Worm (Caenorhabditis elegans): ENCODE data around the gene T13F2.4.
A peak's percentile ranks its signal among the peaks of the same experiment; 100 is the strongest.

Gene T13F2.4

DNA sequence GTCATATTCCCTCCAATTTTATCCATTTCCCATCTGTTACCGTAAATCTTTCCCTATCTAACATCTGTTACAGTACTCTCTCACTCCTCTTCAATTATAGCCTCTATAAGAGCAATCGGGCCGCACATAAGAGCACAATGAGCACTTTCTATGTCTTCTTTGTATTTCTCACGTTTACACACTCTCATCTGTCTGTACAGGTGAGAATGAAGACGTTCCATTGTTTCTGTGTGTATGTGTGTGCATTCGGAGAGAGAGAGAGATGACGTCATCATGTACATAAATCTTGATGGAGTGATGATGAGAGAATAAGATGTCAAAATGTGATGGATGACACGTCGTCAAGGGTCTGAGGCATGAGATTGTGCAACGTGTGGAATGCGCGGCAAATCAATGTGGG, 18.8 kb upstream of the T13F2.4 start:
- no peak for TF ChIP-seq W03F9.2 (tag; optimal IDR thresholded peaks at IDR 0.05)
- no peak for TF ChIP-seq him-1 (tag; optimal IDR thresholded peaks at IDR 0.05)
- no peak for TF ChIP-seq dao-5 (tag; optimal IDR thresholded peaks at IDR 0.05)

DNA sequence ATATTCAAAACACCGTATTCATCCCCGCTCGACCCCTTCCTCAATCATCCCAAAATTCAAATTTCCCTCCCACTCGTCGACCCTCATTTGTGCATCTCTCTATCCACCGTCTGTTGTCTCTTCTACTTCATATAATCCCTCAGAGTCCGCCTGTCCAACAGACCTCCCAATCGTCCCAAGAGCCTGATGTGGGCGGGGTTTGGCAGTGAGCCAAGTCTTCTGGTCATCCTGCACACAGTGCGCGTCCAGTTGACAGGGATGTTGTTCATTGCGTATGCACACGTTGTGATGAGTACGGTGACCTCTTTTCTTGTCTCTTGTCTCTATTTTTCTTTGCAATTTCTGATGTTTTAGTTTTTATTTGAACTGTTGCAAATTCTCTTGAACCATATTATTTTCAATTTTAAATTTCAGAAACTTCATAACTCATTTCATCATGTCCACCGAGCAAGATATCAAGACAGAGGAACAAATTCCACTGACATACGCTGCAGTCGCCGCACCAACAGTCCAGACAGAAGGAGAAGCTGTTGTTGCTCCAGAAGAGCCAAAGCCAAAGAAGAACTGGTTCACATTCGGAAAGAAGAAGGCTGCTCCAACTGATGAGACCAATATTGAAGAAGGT, 17.4 kb upstream of the T13F2.4 start, which contains the start of gene cav-1:
Gene cav-1, plus strand, starts transcription at position 415 of the 625 bp plus-strand sequence.
- TF ChIP-seq dao-5 (tag; optimal IDR thresholded peaks at IDR 0.05): no peak
- TF ChIP-seq W03F9.2 (tag; optimal IDR thresholded peaks at IDR 0.05): no peak
- TF ChIP-seq him-1 (tag; optimal IDR thresholded peaks at IDR 0.05): no peak

DNA sequence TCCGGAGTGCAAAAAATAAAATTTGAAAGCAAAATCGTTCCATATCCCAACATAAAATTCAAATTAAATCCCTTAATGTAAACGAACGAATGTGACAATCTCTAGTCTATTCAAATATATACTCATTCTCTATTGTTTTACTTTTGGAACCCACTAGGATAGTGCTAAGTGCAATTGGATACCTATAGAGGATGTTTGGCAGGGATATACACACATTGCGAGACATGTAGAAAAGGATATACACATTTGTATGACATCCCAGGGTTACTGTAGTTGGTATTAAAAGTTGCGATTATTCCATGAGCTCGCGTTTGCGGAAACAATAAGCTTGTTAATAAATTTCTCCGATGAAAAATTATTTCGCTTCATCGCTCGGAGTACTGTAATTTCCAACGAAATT, 16.2 kb upstream of the T13F2.4 start:
- TF ChIP-seq W03F9.2 (tag; optimal IDR thresholded peaks at IDR 0.05) (no peak), him-1 (tag; optimal IDR thresholded peaks at IDR 0.05) (no peak), dao-5 (tag; optimal IDR thresholded peaks at IDR 0.05) (no peak)

DNA sequence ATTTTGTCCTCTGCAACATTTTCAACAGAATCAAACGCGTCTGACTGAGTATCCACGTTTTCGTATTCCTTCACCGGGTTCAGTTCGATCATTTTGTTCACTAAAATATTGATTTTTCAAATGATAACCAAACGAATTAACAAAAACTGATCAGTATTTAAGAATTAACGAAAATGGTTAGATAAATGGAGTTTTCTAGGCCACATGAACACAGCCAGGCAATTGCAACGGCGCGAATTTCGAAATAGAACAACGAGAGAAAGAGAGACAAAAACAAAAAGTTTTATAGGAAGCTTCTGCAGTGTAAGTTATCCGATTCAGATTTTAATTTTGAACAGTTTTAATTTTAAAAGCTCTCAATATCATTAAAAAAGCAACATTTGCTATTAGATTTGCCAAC, 12.1 kb upstream of the T13F2.4 start, which contains the start of gene sna-2:
Gene sna-2, minus strand, starts transcription at position 100 of the 400 bp plus-strand sequence.
- no peak for TF ChIP-seq dao-5 (tag; optimal IDR thresholded peaks at IDR 0.05)
- TF ChIP-seq W03F9.2 (tag; optimal IDR thresholded peaks at IDR 0.05): no peak

DNA sequence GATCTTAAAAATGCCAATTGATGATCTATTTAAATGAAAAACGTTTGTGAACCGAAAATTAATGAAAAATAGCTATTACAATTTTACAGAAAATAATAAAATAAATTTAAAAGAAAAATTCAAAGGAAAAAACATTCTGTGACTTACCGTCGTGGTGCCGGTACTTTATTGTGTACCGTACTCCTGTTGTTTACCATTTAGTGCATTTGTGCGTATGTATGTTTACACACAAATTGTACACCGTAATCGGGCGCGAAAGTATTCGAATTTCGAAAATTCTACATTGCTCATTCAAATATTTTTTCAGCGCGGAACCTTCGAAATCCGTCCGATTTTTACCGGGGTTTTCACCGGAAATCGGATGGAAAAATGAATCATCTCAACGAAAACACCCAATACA, 11.6 kb upstream of the T13F2.4 start, which contains the start of gene T13F2.6:
Gene T13F2.6, plus strand, starts transcription at position 306 of the 400 bp plus-strand sequence.
- TF ChIP-seq him-1 (tag; optimal IDR thresholded peaks at IDR 0.05) (no peak), W03F9.2 (tag; optimal IDR thresholded peaks at IDR 0.05) (peak; percentile 43), dao-5 (tag; optimal IDR thresholded peaks at IDR 0.05) (no peak)

DNA sequence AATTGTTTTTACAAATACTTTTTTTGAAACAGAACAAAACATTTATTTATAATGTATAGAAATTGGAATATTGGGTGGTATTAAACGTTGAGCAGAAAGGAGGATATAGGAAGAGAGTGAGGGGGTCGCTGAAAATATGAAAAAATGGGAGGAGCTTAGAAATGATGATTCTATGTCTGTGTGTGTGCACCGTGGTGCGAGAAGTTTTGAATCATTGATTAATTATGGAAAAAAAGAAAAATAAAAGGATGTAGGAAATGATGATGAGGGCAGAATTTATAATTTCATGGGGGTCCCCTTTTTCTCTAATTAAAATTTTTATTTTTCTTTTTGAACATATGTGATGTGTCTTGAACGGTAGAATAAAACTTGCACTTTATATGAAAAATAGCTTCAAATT, 4.9 kb upstream of the T13F2.4 start, which contains the start of gene sre-4:
Gene sre-4, minus strand, starts transcription at position 101 of the 400 bp plus-strand sequence.
- TF ChIP-seq dao-5 (tag; optimal IDR thresholded peaks at IDR 0.05) (no peak), him-1 (tag; optimal IDR thresholded peaks at IDR 0.05) (no peak), W03F9.2 (tag; optimal IDR thresholded peaks at IDR 0.05) (no peak)

DNA sequence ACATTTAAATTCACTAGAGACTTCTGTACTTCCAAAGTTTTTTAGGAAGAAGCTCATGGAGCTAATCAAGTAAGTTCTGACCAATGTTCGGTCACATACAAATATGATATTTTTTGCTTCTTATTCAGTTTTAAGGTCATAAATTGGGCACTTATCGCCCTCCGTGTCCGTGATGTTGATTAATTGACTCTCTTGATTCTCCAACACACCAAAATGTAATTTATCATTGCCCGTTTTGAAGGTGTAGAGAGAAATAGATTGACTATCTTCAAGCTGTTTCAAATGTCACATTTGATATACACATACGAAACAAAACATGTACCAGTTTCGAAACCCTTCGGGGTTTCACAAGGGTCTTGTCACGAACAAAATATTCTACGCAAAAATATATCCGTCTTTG, 1.1 kb downstream of the T13F2.4 start:
- TF ChIP-seq dao-5 (tag; optimal IDR thresholded peaks at IDR 0.05) (no peak), him-1 (tag; optimal IDR thresholded peaks at IDR 0.05) (no peak), W03F9.2 (tag; optimal IDR thresholded peaks at IDR 0.05) (no peak)

DNA sequence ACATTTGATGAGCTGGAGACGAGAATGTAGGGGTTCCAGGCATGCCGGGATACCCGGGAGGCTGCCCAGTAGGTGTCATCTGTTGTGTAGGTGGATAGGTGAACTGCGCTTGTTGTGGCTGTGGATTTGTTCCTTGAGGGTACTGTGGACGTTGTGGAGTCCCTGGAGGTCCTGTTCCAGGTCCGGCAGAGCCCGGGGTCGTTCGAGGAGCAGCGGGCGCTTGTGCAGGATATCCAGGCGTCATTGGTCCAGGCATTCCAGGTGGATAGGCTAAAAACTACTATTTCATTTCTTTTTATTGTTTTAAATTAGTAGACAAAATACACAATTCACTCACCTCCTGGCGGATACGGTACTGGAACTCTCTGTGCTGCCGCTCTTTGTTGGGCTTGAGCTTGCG, 5.7 kb downstream of the T13F2.4 start:
- no peak for TF ChIP-seq dao-5 (tag; optimal IDR thresholded peaks at IDR 0.05)
- TF ChIP-seq him-1 (tag; optimal IDR thresholded peaks at IDR 0.05): no peak
- no peak for TF ChIP-seq W03F9.2 (tag; optimal IDR thresholded peaks at IDR 0.05)

DNA sequence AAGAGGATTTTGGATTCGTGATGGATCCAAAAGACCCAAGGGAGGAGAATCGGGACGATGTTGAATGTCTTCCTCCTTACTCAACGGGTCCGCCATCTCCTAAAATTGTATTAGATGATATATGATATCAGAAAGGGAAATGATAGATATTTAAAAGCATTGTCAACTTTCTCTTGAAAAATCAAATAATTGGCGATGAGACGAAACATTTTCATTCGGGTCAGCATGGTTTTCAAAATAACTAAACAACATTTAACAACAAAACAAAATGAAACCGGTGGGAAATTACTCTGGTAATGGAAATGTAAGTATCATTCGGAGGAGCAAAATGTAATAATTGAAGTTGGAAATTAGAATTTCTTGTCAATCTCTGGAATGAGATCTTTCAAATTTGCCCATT, 6.9 kb downstream of the T13F2.4 start, which contains the start of gene pis-1:
Gene pis-1, minus strand, starts transcription at position 101 of the 400 bp plus-strand sequence.
- TF ChIP-seq W03F9.2 (tag; optimal IDR thresholded peaks at IDR 0.05): no peak
- TF ChIP-seq dao-5 (tag; optimal IDR thresholded peaks at IDR 0.05): no peak
- TF ChIP-seq him-1 (tag; optimal IDR thresholded peaks at IDR 0.05): no peak

DNA sequence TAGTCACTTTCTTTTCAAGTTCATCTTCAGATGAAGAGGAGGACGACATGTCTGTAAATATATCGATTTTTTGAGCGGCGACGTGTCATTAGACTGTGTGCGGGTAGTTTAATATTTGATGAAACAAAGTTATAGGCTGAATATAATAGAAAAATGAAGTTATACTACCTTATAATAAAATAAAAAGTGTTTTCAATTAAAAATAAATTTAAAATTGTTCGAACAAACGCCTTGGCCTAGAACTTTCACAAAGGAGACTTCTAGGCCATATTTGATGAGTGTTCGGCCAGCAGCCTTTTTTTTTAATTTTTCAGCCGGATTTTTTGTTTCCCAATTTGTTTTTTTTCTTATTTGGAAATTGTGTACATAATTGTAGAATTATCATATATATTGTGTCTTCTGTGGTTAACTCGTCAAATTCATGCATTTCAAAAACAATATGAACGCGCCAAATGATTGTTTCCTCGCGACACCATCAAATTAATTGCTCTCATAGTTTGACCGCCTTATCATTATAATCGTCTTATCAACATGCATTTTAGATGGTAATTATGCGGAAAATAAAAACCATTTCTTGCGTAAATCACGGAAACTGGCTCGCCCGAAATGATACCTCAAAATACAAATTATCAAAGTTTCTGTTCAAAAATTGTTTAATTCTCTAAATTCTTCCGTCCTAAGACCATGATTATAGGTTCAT, 7.9 kb downstream of the T13F2.4 start, which contains the start of gene T13F2.2:
Gene T13F2.2, minus strand, starts transcription at position 51 of the 700 bp plus-strand sequence.
- TF ChIP-seq W03F9.2 (tag; optimal IDR thresholded peaks at IDR 0.05) (no peak), him-1 (tag; optimal IDR thresholded peaks at IDR 0.05) (no peak), dao-5 (tag; optimal IDR thresholded peaks at IDR 0.05) (no peak)

DNA sequence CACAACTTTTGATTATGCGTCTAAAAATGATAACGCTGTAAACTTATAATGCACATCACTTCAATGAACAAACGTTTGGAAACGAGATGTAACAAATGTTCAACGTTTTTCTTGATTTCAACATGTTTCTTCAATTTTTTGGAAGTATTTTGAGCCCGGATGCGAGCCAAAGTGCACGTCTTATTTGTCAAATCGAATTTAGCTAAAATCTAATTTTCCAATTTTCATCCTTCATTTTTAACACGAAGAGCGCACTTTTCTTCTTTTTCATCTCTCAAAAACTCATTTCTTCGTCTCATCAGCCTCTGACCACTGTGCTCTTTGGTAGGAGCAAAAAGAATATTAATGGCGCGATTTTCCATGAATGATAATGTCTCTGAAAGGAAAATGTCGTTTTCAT, 8.7 kb downstream of the T13F2.4 start:
- TF ChIP-seq W03F9.2 (tag; optimal IDR thresholded peaks at IDR 0.05): no peak
- TF ChIP-seq dao-5 (tag; optimal IDR thresholded peaks at IDR 0.05): no peak
- TF ChIP-seq him-1 (tag; optimal IDR thresholded peaks at IDR 0.05): no peak

DNA sequence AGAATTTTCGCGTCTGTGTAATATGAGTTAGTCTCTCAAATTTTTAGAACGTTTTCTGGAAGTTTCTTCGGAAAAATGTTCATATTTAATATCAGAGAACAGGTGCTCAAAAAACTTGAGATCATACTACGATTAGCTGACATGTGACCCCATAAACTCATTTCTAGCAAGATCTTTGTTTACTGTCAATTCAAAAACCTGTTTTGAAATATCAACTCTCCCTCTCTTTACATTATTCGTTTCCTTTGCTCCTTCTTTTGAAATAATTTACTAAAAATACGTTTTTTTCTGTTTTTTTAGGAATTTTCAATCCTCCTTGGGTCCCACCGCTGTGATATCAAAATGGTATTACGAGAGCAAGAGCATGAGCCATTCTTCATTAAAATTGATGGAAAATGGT, 9.5 kb downstream of the T13F2.4 start, which contains the start of gene fat-4:
Gene fat-4, plus strand, starts transcription at position 301 of the 400 bp plus-strand sequence.
- TF ChIP-seq W03F9.2 (tag; optimal IDR thresholded peaks at IDR 0.05) (no peak), dao-5 (tag; optimal IDR thresholded peaks at IDR 0.05) (no peak), him-1 (tag; optimal IDR thresholded peaks at IDR 0.05) (no peak)

DNA sequence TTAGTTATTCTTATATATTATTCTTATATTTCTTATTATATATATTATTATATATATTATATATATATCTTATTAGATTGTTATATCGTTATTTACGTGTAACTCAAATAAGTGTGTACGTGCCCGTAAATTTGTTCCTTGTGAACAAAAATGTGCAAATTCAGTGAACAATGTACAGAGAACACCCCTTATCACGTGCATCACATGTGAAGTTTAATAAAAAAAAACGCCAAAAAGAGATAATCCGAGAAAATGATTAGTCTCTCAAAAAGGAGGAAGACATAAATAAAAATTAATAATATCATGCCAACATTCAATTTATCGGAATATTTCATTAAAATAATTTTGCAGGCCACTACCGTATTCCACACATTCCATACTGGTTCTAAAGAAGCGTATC, 10.1 kb downstream of the T13F2.4 start:
- TF ChIP-seq him-1 (tag; optimal IDR thresholded peaks at IDR 0.05): no peak
- no peak for TF ChIP-seq dao-5 (tag; optimal IDR thresholded peaks at IDR 0.05)
- no peak for TF ChIP-seq W03F9.2 (tag; optimal IDR thresholded peaks at IDR 0.05)

DNA sequence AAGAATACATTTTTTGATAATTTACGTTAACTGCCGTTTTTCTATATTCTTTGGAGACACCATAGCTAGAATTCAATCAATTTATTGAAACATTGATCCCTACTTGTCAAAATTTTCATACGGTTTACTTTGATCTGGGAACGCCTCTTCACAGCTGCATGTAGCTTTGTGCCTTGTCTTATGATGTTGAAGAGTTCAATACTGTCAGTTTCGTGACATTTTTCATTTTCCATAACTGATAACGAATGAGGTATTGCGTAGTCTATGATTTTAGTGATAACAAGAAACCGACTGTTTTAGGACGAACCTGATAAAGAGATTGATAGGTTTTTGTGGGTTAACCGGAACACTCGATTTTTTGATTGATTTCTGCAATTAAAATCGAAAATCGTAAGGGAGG, 11.8 kb downstream of the T13F2.4 start:
- no peak for TF ChIP-seq him-1 (tag; optimal IDR thresholded peaks at IDR 0.05)
- no peak for TF ChIP-seq dao-5 (tag; optimal IDR thresholded peaks at IDR 0.05)
- TF ChIP-seq W03F9.2 (tag; optimal IDR thresholded peaks at IDR 0.05): peak; percentile 2

Measured in whole organism, L4/young adult.